Worm (Caenorhabditis elegans) whole organism, L1 larva: ENCODE measurements around the gene mks-3.

Experiments
- elt-3 ChIP-seq, 6 experiments: fragments of 150-350 bp in 1 of 6; sonication (generic microtip); optimal IDR thresholded peaks; 2 replicates each; lab custom pipeline; 2017 to 2018; ENCODE audit warnings: missing biosample characterization in 6 of 6, missing genetic modification characterization in 6 of 6, inconsistent platforms in 1 of 6
- jun-1 ChIP-seq: fragments of 150-350 bp; optimal IDR thresholded peaks from 2 replicates; lab custom pipeline; 2014; ENCODE audit warnings: missing biosample characterization, missing genetic modification reagents, missing genetic modification characterization
- mdl-1 ChIP-seq, 2 experiments: fragments of 150-350 bp; optimal IDR thresholded peaks; 2 replicates each; lab custom pipeline; 2014 to 2017; ENCODE audit warnings: missing biosample characterization in 2 of 2, missing genetic modification characterization in 2 of 2, inconsistent platforms in 1 of 2
- mep-1 ChIP-seq: fragments of 150-350 bp; optimal IDR thresholded peaks from 2 replicates; lab custom pipeline; 2014; ENCODE audit warnings: missing biosample characterization, missing genetic modification characterization
- ztf-11 ChIP-seq, 2 experiments: sonication (generic microtip); optimal IDR thresholded peaks; 2 replicates each; lab custom pipeline; 2016 to 2017; ENCODE audit warnings: missing genetic modification characterization in 2 of 2, missing biosample characterization in 1 of 2, missing compliant biosample characterization in 1 of 2

ce11 chrII:7598702-7599314 is 15.4 kb upstream of the mks-3 start, which contains the start of gene pgam-5:
- TF ChIP-seq jun-1 (tag; lab: Kevin White, UChicago) (no peak), mep-1 (no peak), mdl-1 (tag; optimal IDR thresholded peaks at IDR 0.05; lab: Kevin White, UChicago) (no peak), ztf-11 (tag; optimal IDR thresholded peaks at IDR 0.05; lab: Kevin White, UChicago) (no peak), elt-3 (tag; optimal IDR thresholded peaks at IDR 0.05; lab: Kevin White, UChicago) (no peak)
